Worm (Caenorhabditis elegans): ENCODE data around the gene Y7A5A.3.

Gene Y7A5A.3

ce11 chrX:15773262-15773908 lies 11.1 kb downstream of the Y7A5A.3 start, which contains the start of gene Y7A5A.13:
TSS of gene Y7A5A.13 (plus strand) at chrX:15773858.
- TF ChIP-seq ceh-83 (GFP tag; optimal IDR thresholded peaks at IDR 0.05) = no peak
- TF ChIP-seq bed-3 (GFP tag; optimal IDR thresholded peaks at IDR 0.05) = no peak
- no peak for TF ChIP-seq ztf-11 (tag; optimal IDR thresholded peaks at IDR 0.05)
- no peak for TF ChIP-seq ceh-43 (GFP tag; optimal IDR thresholded peaks at IDR 0.05)
- no peak for TF ChIP-seq ces-1 (GFP tag; optimal IDR thresholded peaks at IDR 0.05)
- TF ChIP-seq hlh-1 (tag; optimal IDR thresholded peaks at IDR 0.05) = no peak

ce11 chrX:15772674-15773073 lies 11.8 kb downstream of the Y7A5A.3 start, which contains the start of gene Y7A5A.2:
TSS of gene Y7A5A.2 (minus strand) at chrX:15772735.
- TF ChIP-seq unc-120 (tag; optimal IDR thresholded peaks at IDR 0.05; ENCODE audit: poor library complexity, severe bottlenecking) (no peak), blmp-1 (tag; optimal IDR thresholded peaks at IDR 0.05) (peak; percentile 40)

DNA sequence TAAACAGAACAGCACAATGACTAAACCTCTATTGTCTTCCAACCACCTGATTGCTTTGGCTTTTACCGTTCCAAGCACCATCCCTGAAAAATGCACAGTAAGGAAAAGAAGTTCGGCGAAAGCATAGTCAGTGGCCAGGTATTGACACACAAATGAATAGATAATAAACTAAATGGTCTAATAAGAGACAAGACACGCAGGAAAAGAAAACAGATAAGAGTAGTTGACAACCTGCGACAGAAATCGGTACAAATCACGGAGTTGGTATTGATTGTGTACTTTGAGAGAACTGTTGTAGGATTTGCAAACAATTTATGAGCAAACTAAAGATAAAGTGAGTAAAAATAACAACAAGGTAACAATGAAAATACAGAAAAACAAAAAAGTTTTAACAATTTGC lies 13.1 kb downstream of the Y7A5A.3 start, which contains the start of gene Y7A5A.1:
Gene Y7A5A.1 (minus strand): TSS at position 83 of the 400 bp plus-strand sequence.
- no peak for TF ChIP-seq bed-3 (GFP tag; optimal IDR thresholded peaks at IDR 0.05)
- no peak for TF ChIP-seq nhr-28 (tag; optimal IDR thresholded peaks at IDR 0.05)
- TF ChIP-seq cnd-1 (tag; optimal IDR thresholded peaks at IDR 0.05) = no peak
- no peak for TF ChIP-seq elt-1 (tag; optimal IDR thresholded peaks at IDR 0.05; ENCODE audit: borderline replicate concordance, insufficient read depth)
- TF ChIP-seq nhr-12 (tag; optimal IDR thresholded peaks at IDR 0.05) = no peak
- no peak for TF ChIP-seq lsy-2 (tag; optimal IDR thresholded peaks at IDR 0.05)
- TF ChIP-seq snpc-4 (tag; optimal IDR thresholded peaks at IDR 0.05) = no peak
- TF ChIP-seq elt-3 (tag; optimal IDR thresholded peaks at IDR 0.05) = no peak
- TF ChIP-seq ceh-39 (tag; optimal IDR thresholded peaks at IDR 0.05) = no peak
- no peak for TF ChIP-seq ztf-11 (tag; optimal IDR thresholded peaks at IDR 0.05)
- no peak for TF ChIP-seq drap-1 (GFP tag; optimal IDR thresholded peaks at IDR 0.05)
- TF ChIP-seq ham-2 (GFP tag; optimal IDR thresholded peaks at IDR 0.05) = no peak
- no peak for TF ChIP-seq nhr-237 (tag; optimal IDR thresholded peaks at IDR 0.05)

DNA sequence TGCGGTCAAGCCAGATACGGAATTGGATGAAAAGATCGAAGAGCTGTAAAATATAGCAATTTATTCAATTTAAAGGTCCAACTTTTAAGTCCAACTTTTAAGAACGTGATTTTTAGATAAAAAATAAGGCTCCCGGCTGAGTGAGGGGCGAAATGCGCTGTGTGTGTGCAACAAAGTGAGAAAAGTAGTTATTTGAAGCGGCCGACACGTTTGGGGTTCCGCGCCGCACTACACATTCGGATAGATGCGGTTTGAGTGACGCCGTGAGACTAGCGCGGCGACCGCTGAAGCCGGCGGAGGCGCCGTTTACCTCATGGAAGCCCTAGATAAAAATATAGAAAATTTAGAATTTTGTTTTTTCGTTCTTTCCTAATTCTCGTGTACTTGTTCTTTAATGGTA lies 13.7 kb downstream of the Y7A5A.3 start:
- TF ChIP-seq unc-120 (tag; optimal IDR thresholded peaks at IDR 0.05; ENCODE audit: poor library complexity, severe bottlenecking) (no peak), nhr-237 (tag; optimal IDR thresholded peaks at IDR 0.05) (no peak), blmp-1 (tag; optimal IDR thresholded peaks at IDR 0.05) (no peak), cnd-1 (tag; optimal IDR thresholded peaks at IDR 0.05) (no peak), M03D4.4 (tag; optimal IDR thresholded peaks at IDR 0.05) (no peak), elt-1 (tag; optimal IDR thresholded peaks at IDR 0.05; ENCODE audit: borderline replicate concordance, insufficient read depth) (no peak), ztf-11 (tag; optimal IDR thresholded peaks at IDR 0.05) (no peak), sptf-1 (tag; optimal IDR thresholded peaks at IDR 0.05) (no peak), ham-2 (GFP tag; optimal IDR thresholded peaks at IDR 0.05) (no peak)

DNA sequence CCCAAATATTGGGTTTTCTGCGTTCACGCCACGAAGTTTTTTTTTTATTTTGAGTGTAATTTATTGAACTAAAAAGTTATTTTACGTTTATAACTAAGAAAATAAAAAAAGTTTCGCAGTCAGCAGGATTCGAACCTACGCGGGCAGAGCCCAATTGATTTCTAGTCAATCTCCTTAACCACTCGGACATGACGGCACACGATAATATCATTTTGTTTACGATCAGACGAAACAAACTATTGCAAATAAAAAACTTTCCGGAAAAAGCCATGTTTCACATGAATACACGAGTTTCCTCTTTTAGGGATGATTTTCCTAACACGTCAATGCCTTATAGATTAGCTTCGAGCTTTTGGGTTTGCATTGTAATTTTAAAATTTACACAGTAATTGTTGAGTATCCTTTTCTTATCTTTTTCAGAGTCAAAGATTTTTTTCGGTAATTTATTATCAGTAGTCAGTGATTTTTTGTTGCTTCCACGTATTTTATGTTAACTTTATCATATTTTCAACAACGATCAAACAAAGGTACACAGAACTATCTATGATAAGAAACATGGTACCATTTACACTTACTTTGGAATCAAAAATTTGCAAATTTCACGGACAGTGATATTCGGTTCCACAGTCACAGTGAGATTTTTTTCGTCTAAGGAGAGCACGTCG lies 14.4 kb downstream of the Y7A5A.3 start:
- no peak for TF ChIP-seq nhr-76 (tag; optimal IDR thresholded peaks at IDR 0.05)
- no peak for TF ChIP-seq nhr-28 (tag; optimal IDR thresholded peaks at IDR 0.05)
- TF ChIP-seq nhr-237 (tag; optimal IDR thresholded peaks at IDR 0.05) = no peak
- no peak for TF ChIP-seq elt-1 (tag; optimal IDR thresholded peaks at IDR 0.05; ENCODE audit: borderline replicate concordance, insufficient read depth)
- no peak for TF ChIP-seq ham-2 (GFP tag; optimal IDR thresholded peaks at IDR 0.05)
- no peak for TF ChIP-seq lin-32 (GFP tag; optimal IDR thresholded peaks at IDR 0.05)
- no peak for TF ChIP-seq mep-1 (tag; optimal IDR thresholded peaks at IDR 0.05)
- TF ChIP-seq nhr-2 (tag; optimal IDR thresholded peaks at IDR 0.05) = no peak
- no peak for TF ChIP-seq nhr-12 (tag; optimal IDR thresholded peaks at IDR 0.05)
- TF ChIP-seq unc-39 (tag; optimal IDR thresholded peaks at IDR 0.05) = no peak
- no peak for TF ChIP-seq unc-62 (GFP tag; optimal IDR thresholded peaks at IDR 0.05)

ce11 chrX:15768532-15768931 lies 15.9 kb downstream of the Y7A5A.3 start:
- TF ChIP-seq ceh-39 (tag; optimal IDR thresholded peaks at IDR 0.05) = no peak
- no peak for TF ChIP-seq unc-120 (tag; optimal IDR thresholded peaks at IDR 0.05; ENCODE audit: poor library complexity, severe bottlenecking)
- no peak for TF ChIP-seq sem-2 (GFP tag; optimal IDR thresholded peaks at IDR 0.05)
